Worm (Caenorhabditis elegans) whole organism, L4 larva: Measurements from ENCODE around the gene pgph-2.

Experiments used
- D1046.2 ChIP-seq: fragments of 200-800 bp; sonication (Bioruptor generic); IDR thresholded peaks from 2 replicates; pipeline ENCODE4 v1.3.6; 2022; ENCODE audit warnings: missing genetic modification characterization, missing compliant biosample characterization
- F49E8.2 ChIP-seq: sonication (generic microtip); optimal IDR thresholded peaks from 2 replicates; lab custom pipeline; 2016; ENCODE audit warnings: missing compliant biosample characterization, mild to moderate bottlenecking, missing genetic modification characterization, borderline replicate concordance
- R02D3.7 ChIP-seq: fragments of 150-350 bp; sonication (generic microtip); optimal IDR thresholded peaks from 3 replicates; lab custom pipeline; 2014; ENCODE audit warnings: missing biosample characterization, missing genetic modification characterization
- Y105C5A.15 ChIP-seq: fragments of 200-800 bp; sonication (Bioruptor generic); IDR thresholded peaks from 2 replicates; pipeline ENCODE4 v1.3.6; 2022; ENCODE audit warnings: missing genetic modification characterization, missing compliant biosample characterization
- Y75B8A.6 ChIP-seq: fragments of 200-800 bp; sonication (Bioruptor generic); IDR thresholded peaks from 2 replicates; pipeline ENCODE4 v1.3.6; 2022; ENCODE audit warnings: missing genetic modification reagents, missing genetic modification characterization, missing compliant biosample characterization
- ZK337.2 ChIP-seq: fragments of 200-800 bp; sonication (Bioruptor generic); IDR thresholded peaks from 2 replicates; pipeline ENCODE4 v1.3.6; 2022; ENCODE audit warnings: missing genetic modification reagents, missing genetic modification characterization, missing compliant biosample characterization
- aha-1 ChIP-seq: fragments of 150-350 bp; peaks from one replicate; lab custom pipeline; 2014; ENCODE audit warnings: missing biosample characterization, missing genetic modification characterization
- ama-1 ChIP-seq: fragments of 150-350 bp; optimal IDR thresholded peaks from 2 replicates; lab custom pipeline; 2014; ENCODE audit warnings: inconsistent platforms, mixed read lengths
- arid-1 ChIP-seq: fragments of 200-800 bp; sonication (Bioruptor generic); conservative IDR thresholded peaks from 2 replicates; pipeline ENCODE4 v1.3.6; 2022; ENCODE audit warnings: missing genetic modification reagents, missing genetic modification characterization, missing compliant biosample characterization
- cey-2 ChIP-seq: sonication (generic microtip); optimal IDR thresholded peaks from 3 replicates; lab custom pipeline; 2017; ENCODE audit warnings: missing genetic modification characterization, mild to moderate bottlenecking, missing compliant biosample characterization, antibody characterized with exemption, borderline replicate concordance; ENCODE audit not compliant: insufficient read depth
- daf-8 ChIP-seq: fragments of 200-800 bp; sonication (Bioruptor generic); IDR thresholded peaks from 2 replicates; pipeline ENCODE4 v1.3.6; 2022; ENCODE audit warnings: missing genetic modification characterization, missing compliant biosample characterization
- dmd-6 ChIP-seq: fragments of 200-800 bp; sonication (Bioruptor generic); IDR thresholded peaks from 2 replicates; pipeline ENCODE4 v1.3.6; 2022; ENCODE audit warnings: missing genetic modification reagents, missing genetic modification characterization, missing compliant biosample characterization
- dmd-8 ChIP-seq: fragments of 200-800 bp; sonication (Bioruptor generic); IDR thresholded peaks from 2 replicates; pipeline ENCODE4 v1.3.6; 2022; ENCODE audit warnings: missing genetic modification characterization, missing compliant biosample characterization
- dmd-9 ChIP-seq: fragments of 200-800 bp; sonication (Bioruptor generic); IDR thresholded peaks from 2 replicates; pipeline ENCODE4 v1.3.6; 2022; ENCODE audit warnings: missing genetic modification reagents, missing genetic modification characterization, missing compliant biosample characterization
- duxl-1 ChIP-seq: sonication (generic microtip); optimal IDR thresholded peaks from 2 replicates; lab custom pipeline; 2016; ENCODE audit warnings: mild to moderate bottlenecking, missing genetic modification characterization, moderate library complexity, missing compliant biosample characterization; ENCODE audit not compliant: poor library complexity
- egl-43 ChIP-seq: fragments of 200-800 bp; sonication (Bioruptor generic); IDR thresholded peaks from 2 replicates; pipeline ENCODE4 v1.3.6; 2022; ENCODE audit warnings: missing genetic modification reagents, missing genetic modification characterization, missing compliant biosample characterization
- fos-1 ChIP-seq: fragments of 150-350 bp; optimal IDR thresholded peaks from 2 replicates; lab custom pipeline; 2014; ENCODE audit warnings: missing biosample characterization, missing genetic modification characterization
- hmg-1.1 ChIP-seq: fragments of 200-800 bp; sonication (Bioruptor generic); IDR thresholded peaks from 2 replicates; pipeline ENCODE4 v1.3.6; 2022; ENCODE audit warnings: missing genetic modification reagents, missing genetic modification characterization, missing compliant biosample characterization
- jun-1 ChIP-seq: fragments of 150-350 bp; optimal IDR thresholded peaks from 2 replicates; lab custom pipeline; 2014; ENCODE audit warnings: missing biosample characterization, missing genetic modification reagents, missing genetic modification characterization
- lin-1 ChIP-seq: fragments of 200-800 bp; sonication (Bioruptor generic); IDR thresholded peaks from 2 replicates; pipeline ENCODE4 v1.3.6; 2022; ENCODE audit warnings: missing genetic modification reagents, missing genetic modification characterization, missing compliant biosample characterization
- mdl-1 ChIP-seq, 2 experiments: fragments of 150-350 bp in 1 of 2; sonication (generic microtip) in 1 of 2; optimal IDR thresholded peaks; 2 replicates each; lab custom pipeline; 2014 to 2017; ENCODE audit warnings: missing biosample characterization in 2 of 2, missing genetic modification characterization in 2 of 2
- mdt-29 ChIP-seq: fragments of 200-800 bp; sonication (Bioruptor generic); IDR thresholded peaks from 2 replicates; pipeline ENCODE4 v1.3.6; 2022; ENCODE audit warnings: missing genetic modification reagents, missing genetic modification characterization, missing compliant biosample characterization
- mep-1 ChIP-seq: fragments of 150-350 bp; sonication (generic microtip); optimal IDR thresholded peaks from 3 replicates; lab custom pipeline; 2014; ENCODE audit warnings: missing biosample characterization, missing genetic modification characterization
- mes-2 ChIP-seq: sonication (generic microtip); optimal IDR thresholded peaks from 2 replicates; lab custom pipeline; 2016; ENCODE audit warnings: missing genotype, mild to moderate bottlenecking, missing genetic modification characterization, missing compliant biosample characterization; ENCODE audit not compliant: poor library complexity, severe bottlenecking
- mxl-2 ChIP-seq: fragments of 200-800 bp; sonication (Bioruptor generic); conservative IDR thresholded peaks from 2 replicates; pipeline ENCODE4 v1.3.6; 2022; ENCODE audit warnings: missing genetic modification reagents, missing genetic modification characterization, missing compliant biosample characterization
- mxl-3 ChIP-seq: fragments of 200-800 bp; sonication (Bioruptor generic); optimal IDR thresholded peaks from 2 replicates; lab custom pipeline; 2018; ENCODE audit warnings: mild to moderate bottlenecking, missing genetic modification characterization, missing compliant biosample characterization
- nhr-102 ChIP-seq: sonication (generic microtip); optimal IDR thresholded peaks from 2 replicates; lab custom pipeline; 2016; ENCODE audit warnings: mild to moderate bottlenecking, missing genetic modification characterization, moderate library complexity, missing compliant biosample characterization
- nhr-25 ChIP-seq: sonication (generic microtip); optimal IDR thresholded peaks from 2 replicates; lab custom pipeline; 2017; ENCODE audit warnings: missing genetic modification characterization, mild to moderate bottlenecking, missing compliant biosample characterization, antibody characterized with exemption, moderate library complexity, borderline replicate concordance; ENCODE audit not compliant: insufficient read depth
- nhr-41 ChIP-seq: fragments of 200-800 bp; sonication (Bioruptor generic); IDR thresholded peaks from 2 replicates; pipeline ENCODE4 v1.3.6; 2022; ENCODE audit warnings: missing genetic modification reagents, missing genetic modification characterization, missing compliant biosample characterization
- nhr-42 ChIP-seq: fragments of 200-800 bp; sonication (Bioruptor generic); IDR thresholded peaks from 2 replicates; pipeline ENCODE4 v1.3.6; 2022; ENCODE audit warnings: missing genetic modification characterization, missing compliant biosample characterization
- nhr-48 ChIP-seq: sonication (generic microtip); optimal IDR thresholded peaks from 2 replicates; lab custom pipeline; 2016; ENCODE audit warnings: mild to moderate bottlenecking, missing genetic modification characterization, missing compliant biosample characterization
- nhr-6 ChIP-seq: fragments of 150-350 bp; optimal IDR thresholded peaks from 2 replicates; lab custom pipeline; 2014; ENCODE audit warnings: missing biosample characterization, missing genetic modification characterization
- rbr-2 ChIP-seq: sonication (generic microtip); optimal IDR thresholded peaks from 2 replicates; lab custom pipeline; 2016; ENCODE audit warnings: missing genotype, missing genetic modification characterization, missing compliant biosample characterization
- saeg-2 ChIP-seq: fragments of 200-800 bp; sonication (Bioruptor generic); IDR thresholded peaks from 2 replicates; pipeline ENCODE4 v1.3.6; 2022; ENCODE audit warnings: missing genetic modification reagents, missing genetic modification characterization, missing compliant biosample characterization
- sdz-12 ChIP-seq: fragments of 200-800 bp; sonication (Bioruptor generic); optimal IDR thresholded peaks from 2 replicates; lab custom pipeline; 2018; ENCODE audit warnings: mild to moderate bottlenecking, missing genetic modification characterization, missing compliant biosample characterization
- set-16 ChIP-seq: fragments of 200-800 bp; sonication (Bioruptor generic); IDR thresholded peaks from 2 replicates; pipeline ENCODE4 v1.3.6; 2022; ENCODE audit warnings: missing genetic modification reagents, missing genetic modification characterization, missing compliant biosample characterization
- snpc-1.2 ChIP-seq: fragments of 200-800 bp; sonication (Bioruptor generic); IDR thresholded peaks from 2 replicates; pipeline ENCODE4 v1.3.6; 2022; ENCODE audit warnings: missing genetic modification reagents, missing genetic modification characterization, missing compliant biosample characterization
- spr-1 ChIP-seq: sonication (generic microtip); optimal IDR thresholded peaks from 2 replicates; lab custom pipeline; 2016; ENCODE audit warnings: mild to moderate bottlenecking, missing genetic modification characterization, missing compliant biosample characterization
- tag-97 ChIP-seq: fragments of 200-800 bp; sonication (Bioruptor generic); IDR thresholded peaks from 2 replicates; pipeline ENCODE4 v1.3.6; 2022; ENCODE audit warnings: missing genetic modification characterization, missing compliant biosample characterization
- unc-62 ChIP-seq, 3 experiments: fragments of 150-350 bp in 1 of 3; sonication (generic microtip); optimal IDR thresholded peaks in 2 of 3; peaks in 1 of 3; 1 replicate in 1 of 3; 2 replicates in 2 of 3; lab custom pipeline; 2014 to 2017; ENCODE audit warnings: missing biosample characterization in 3 of 3, missing genetic modification characterization in 3 of 3, missing genetic modification reagents in 3 of 3, missing genotype in 1 of 3
- zag-1 ChIP-seq: fragments of 150-350 bp; optimal IDR thresholded peaks from 2 replicates; lab custom pipeline; 2014; ENCODE audit warnings: missing biosample characterization, missing genetic modification characterization
- zfp-2 ChIP-seq: sonication (generic microtip); optimal IDR thresholded peaks from 2 replicates; lab custom pipeline; 2016; ENCODE audit warnings: mild to moderate bottlenecking, missing genetic modification characterization, missing compliant biosample characterization
- zfp-3 ChIP-seq: fragments of 200-800 bp; sonication (Bioruptor generic); conservative IDR thresholded peaks from 2 replicates; pipeline ENCODE4 v1.3.6; 2022; ENCODE audit warnings: missing genetic modification reagents, missing genetic modification characterization, missing compliant biosample characterization
- ztf-11 ChIP-seq: fragments of 150-350 bp; optimal IDR thresholded peaks from 2 replicates; lab custom pipeline; 2014; ENCODE audit warnings: missing biosample characterization, missing genetic modification characterization

pgph-2 gene

DNA sequence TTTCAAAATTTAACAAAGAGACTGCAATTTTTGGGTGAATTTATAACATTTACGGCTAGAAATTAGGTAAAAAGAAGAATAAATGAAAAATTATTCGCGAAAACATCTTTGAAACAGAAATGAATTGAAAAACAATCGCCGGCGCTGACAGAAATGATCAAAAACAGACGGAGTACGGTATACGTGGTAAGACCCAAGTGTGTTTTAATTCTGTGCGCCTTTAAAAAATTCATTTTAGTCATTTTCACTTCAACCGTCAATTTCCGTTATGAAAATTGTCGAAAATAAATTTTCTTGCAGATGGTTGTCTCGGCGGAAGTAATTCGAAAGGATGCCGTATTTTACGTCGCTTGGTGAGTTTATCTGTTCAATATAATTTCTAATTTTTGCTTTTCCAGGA lies 8.7 kb upstream of the pgph-2 start, which contains the start of gene C53A3.3 (continued):
- TF ChIP-seq nhr-48 (no peak), hmg-1.1 (GFP tag; lab: Robert Waterston, UW) (no peak)

DNA sequence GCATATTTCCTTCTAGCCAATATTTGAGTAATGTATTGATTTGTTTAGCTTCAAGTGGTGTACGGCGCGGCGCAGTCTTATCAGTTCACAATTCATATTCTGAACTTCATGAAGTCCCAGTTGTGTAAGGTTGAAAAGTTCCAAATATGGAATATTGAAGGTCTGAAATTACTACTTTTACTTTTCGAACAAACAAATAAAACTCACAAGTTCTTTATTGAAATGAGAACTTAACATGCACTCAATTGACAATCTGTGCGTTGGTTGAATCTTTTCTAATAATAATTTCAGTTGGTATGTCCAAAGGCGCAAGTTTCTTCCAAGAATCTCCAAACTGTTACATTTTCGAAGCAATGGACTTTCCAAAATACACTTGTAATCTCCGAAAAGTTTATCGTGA lies 6.1 kb upstream of the pgph-2 start, which contains the start of gene C53A3.4:
Gene C53A3.4 (minus strand): TSS at position 101 of the 400 bp plus-strand sequence.
- TF ChIP-seq jun-1 (no peak), zfp-2 (tag; lab: Kevin White, UChicago) (no peak), nhr-48 (no peak), snpc-1.2 (GFP tag; lab: Robert Waterston, UW) (no peak), lin-1 (GFP tag; lab: Robert Waterston, UW) (no peak), nhr-42 (GFP tag; lab: Robert Waterston, UW) (no peak), egl-43 (GFP tag; lab: Robert Waterston, UW) (no peak), unc-62 (GFP tag; optimal IDR thresholded peaks at IDR 0.05 in 1 of 2; lab: Kevin White, UChicago) (no peak), unc-62 (tag; optimal IDR thresholded peaks at IDR 0.05; lab: Kevin White, UChicago) (no peak), mdt-29 (GFP tag; lab: Robert Waterston, UW) (no peak), duxl-1 (tag; lab: Kevin White, UChicago) (no peak), rbr-2 (tag; lab: Kevin White, UChicago) (no peak), spr-1 (no peak), ama-1 (lab: Kevin White, UChicago) (no peak), mdl-1 (tag; optimal IDR thresholded peaks at IDR 0.05; lab: Kevin White, UChicago) (no peak), dmd-8 (GFP tag; lab: Robert Waterston, UW) (no peak)

DNA sequence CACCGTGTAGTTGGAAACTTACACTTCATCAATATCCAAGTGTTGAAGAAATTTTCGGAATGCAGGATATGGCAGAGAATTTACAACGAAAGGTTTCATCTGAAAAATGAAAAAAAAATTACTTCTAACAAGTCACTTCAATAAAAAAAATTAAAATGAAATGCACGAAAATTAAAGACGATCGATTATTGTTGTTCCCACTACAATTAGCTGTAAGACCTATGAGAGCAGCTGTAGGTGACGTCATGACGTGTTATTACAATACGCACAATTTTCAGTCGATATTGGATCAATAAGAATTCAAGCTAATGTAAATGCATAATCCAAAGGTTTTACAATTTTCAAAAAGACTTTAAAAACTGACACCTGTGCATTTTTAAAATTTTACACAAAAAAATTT lies 4.8 kb upstream of the pgph-2 start, which contains the start of gene C53A3.1:
Gene C53A3.1 (minus strand): TSS at position 101 of the 400 bp plus-strand sequence.
- TF ChIP-seq mes-2 = no peak

DNA sequence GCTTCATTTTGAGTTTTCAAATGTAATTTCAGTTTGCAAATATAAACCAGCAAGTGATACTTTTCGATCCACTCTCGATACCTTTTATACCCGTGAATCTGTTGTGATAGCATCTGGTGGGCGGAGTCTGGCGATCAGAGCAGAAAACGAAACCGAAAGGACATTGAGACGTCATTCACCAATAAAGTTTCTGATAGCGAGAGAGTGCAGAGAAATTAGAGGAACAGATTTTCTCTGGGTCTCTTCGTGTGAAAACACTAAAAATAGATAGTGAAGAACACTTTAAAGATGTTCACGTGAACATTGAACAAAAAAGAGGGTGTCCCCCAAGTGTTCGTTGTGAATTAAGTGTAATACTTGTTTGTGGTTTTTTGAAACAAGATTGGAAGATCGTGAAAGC lies 1.1 kb upstream of the pgph-2 start, which contains the start of gene pgph-3:
Gene pgph-3 (minus strand): TSS at position 60 of the 400 bp plus-strand sequence.
- TF ChIP-seq cey-2 (tag; lab: Kevin White, UChicago) (peak; percentile 80), nhr-25 (tag; lab: Kevin White, UChicago) (peak; percentile 61), fos-1 (no peak), set-16 (GFP tag; lab: Robert Waterston, UW) (no peak), ZK337.2 (GFP tag; lab: Robert Waterston, UW) (no peak), ztf-11 (no peak), Y75B8A.6 (GFP tag; lab: Robert Waterston, UW) (no peak), daf-8 (GFP tag; lab: Robert Waterston, UW) (no peak), dmd-9 (GFP tag; lab: Robert Waterston, UW) (no peak), saeg-2 (GFP tag; lab: Robert Waterston, UW) (peak; percentile 77; the same call in 1 of the 2 replicates), D1046.2 (GFP tag; lab: Robert Waterston, UW) (no peak), lin-1 (GFP tag; lab: Robert Waterston, UW) (peak; percentile 91), duxl-1 (tag; lab: Kevin White, UChicago) (no peak), nhr-41 (GFP tag; lab: Robert Waterston, UW) (no peak), spr-1 (peak; percentile 26), zfp-2 (tag; lab: Kevin White, UChicago) (no peak), zag-1 (no peak), arid-1 (GFP tag; lab: Robert Waterston, UW) (no peak; the same call in 1 of the 2 replicates), mep-1 (peak; percentile 52), nhr-48 (peak; percentile 93), zfp-3 (peak; percentile 49; the same call in 1 of the 2 replicates), egl-43 (GFP tag; lab: Robert Waterston, UW) (no peak), tag-97 (no peak), dmd-6 (peak; percentile 98), mxl-2 (GFP tag; lab: Robert Waterston, UW) (peak; percentile 93), F49E8.2 (no peak), Y105C5A.15 (GFP tag; lab: Robert Waterston, UW) (no peak), nhr-42 (GFP tag; lab: Robert Waterston, UW) (no peak), nhr-102 (tag; lab: Kevin White, UChicago) (peak; percentile 78), mxl-3 (peak; percentile 71), nhr-6 (tag; lab: Kevin White, UChicago) (peak; percentile 49), R02D3.7 (tag; lab: Kevin White, UChicago) (no peak), aha-1 (tag; lab: Kevin White, UChicago) (peak; percentile 51), sdz-12 (no peak)
